Worm (Caenorhabditis elegans) whole organism, young adult: ENCODE measurements around the gene C28D4.4.
A peak's percentile ranks its signal among the peaks of the same experiment; 100 is the strongest.
"Not testable (repeated sequence)": the region's sequence is repeated elsewhere in the genome, so short reads cannot be mapped to it uniquely, and the experiment has no call there.

ENCODE experiments used
- B0035.1 ChIP-seq: sonication (generic microtip); optimal IDR thresholded peaks from 2 replicates; lab custom pipeline; 2016; ENCODE audit warnings: missing genetic modification characterization, mild to moderate bottlenecking, missing compliant biosample characterization, missing genotype, missing genetic modification reagents
- F10E7.11 ChIP-seq: sonication (generic microtip); optimal IDR thresholded peaks from 2 replicates; lab custom pipeline; 2017; ENCODE audit warnings: mild to moderate bottlenecking, missing genetic modification characterization, moderate library complexity, missing compliant biosample characterization
- F33H1.4 ChIP-seq: fragments of 200-800 bp; sonication (Bioruptor generic); IDR thresholded peaks from 2 replicates; pipeline ENCODE4 v1.3.6; 2022; ENCODE audit warnings: missing genetic modification reagents, missing genetic modification characterization, missing compliant biosample characterization
- F39B2.1 ChIP-seq: fragments of 200-800 bp; sonication (Bioruptor generic); IDR thresholded peaks from 2 replicates; pipeline ENCODE4 v1.3.6; 2022; ENCODE audit warnings: missing genetic modification reagents, missing genetic modification characterization, missing compliant biosample characterization
- Y67H2A.10 ChIP-seq: fragments of 200-800 bp; sonication (Bioruptor generic); conservative IDR thresholded peaks from 2 replicates; pipeline ENCODE4 v1.3.6; 2022; ENCODE audit warnings: missing genetic modification reagents, missing genetic modification characterization, missing compliant biosample characterization
- Y95B8A.8 ChIP-seq: fragments of 200-800 bp; sonication (Bioruptor generic); IDR thresholded peaks from 2 replicates; pipeline ENCODE4 v1.3.6; 2022; ENCODE audit warnings: missing genetic modification reagents, missing genetic modification characterization, missing compliant biosample characterization
- ZK185.1 ChIP-seq: sonication (generic microtip); optimal IDR thresholded peaks from 2 replicates; lab custom pipeline; 2016; ENCODE audit warnings: mild to moderate bottlenecking, missing genetic modification characterization, missing compliant biosample characterization; ENCODE audit not compliant: poor library complexity, severe bottlenecking
- aptf-2 ChIP-seq: fragments of 200-800 bp; sonication (Bioruptor generic); conservative IDR thresholded peaks from 2 replicates; pipeline ENCODE4 v1.3.6; 2022; ENCODE audit warnings: missing genetic modification reagents, missing genetic modification characterization, missing compliant biosample characterization
- atf-7 ChIP-seq: sonication (generic microtip); optimal IDR thresholded peaks from 2 replicates; lab custom pipeline; 2017; ENCODE audit warnings: mild to moderate bottlenecking, missing genetic modification characterization, missing compliant biosample characterization
- ceh-27 ChIP-seq: fragments of 200-800 bp; sonication (Bioruptor generic); optimal IDR thresholded peaks from 2 replicates; lab custom pipeline; 2018; ENCODE audit warnings: mild to moderate bottlenecking, missing genetic modification characterization, moderate library complexity, missing compliant biosample characterization
- ceh-79 ChIP-seq: sonication (generic microtip); optimal IDR thresholded peaks from 2 replicates; lab custom pipeline; 2017; ENCODE audit warnings: mild to moderate bottlenecking, missing genetic modification characterization, missing compliant biosample characterization
- chd-7 ChIP-seq: sonication (generic microtip); optimal IDR thresholded peaks from 2 replicates; lab custom pipeline; 2016; ENCODE audit warnings: mild to moderate bottlenecking, missing genetic modification characterization, moderate library complexity, missing compliant biosample characterization
- dpff-1 ChIP-seq: sonication (generic microtip); optimal IDR thresholded peaks from 2 replicates; lab custom pipeline; 2017; ENCODE audit warnings: mild to moderate bottlenecking, missing genetic modification characterization, missing compliant biosample characterization
- efl-1 ChIP-seq: fragments of 150-350 bp; optimal IDR thresholded peaks from 2 replicates; lab custom pipeline; 2014; ENCODE audit warnings: missing biosample characterization, missing genetic modification reagents, missing genetic modification characterization
- egl-18 ChIP-seq: fragments of 200-800 bp; sonication (Bioruptor generic); IDR thresholded peaks from 2 replicates; pipeline ENCODE4 v1.3.6; 2022; ENCODE audit warnings: missing genetic modification reagents, missing genetic modification characterization, missing compliant biosample characterization
- him-1 ChIP-seq: sonication (generic microtip); optimal IDR thresholded peaks from 2 replicates; lab custom pipeline; 2016; ENCODE audit warnings: missing genotype, missing genetic modification reagents, missing genetic modification characterization, missing compliant biosample characterization
- hmg-20 ChIP-seq: fragments of 200-800 bp; sonication (Bioruptor generic); IDR thresholded peaks from 2 replicates; pipeline ENCODE4 v1.3.6; 2022; ENCODE audit warnings: missing genetic modification reagents, missing genetic modification characterization, missing compliant biosample characterization
- hrde-1 ChIP-seq: sonication (generic microtip); optimal IDR thresholded peaks from 2 replicates; lab custom pipeline; 2016; ENCODE audit warnings: missing genetic modification characterization, mild to moderate bottlenecking, missing compliant biosample characterization, moderate library complexity, missing genotype, missing genetic modification reagents, borderline replicate concordance
- lsl-1 ChIP-seq: fragments of 200-800 bp; sonication (Bioruptor generic); optimal IDR thresholded peaks from 2 replicates; lab custom pipeline; 2018; ENCODE audit warnings: mild to moderate bottlenecking, missing genetic modification characterization, moderate library complexity, missing compliant biosample characterization
- madf-3 ChIP-seq: fragments of 200-800 bp; sonication (Bioruptor generic); IDR thresholded peaks from 2 replicates; pipeline ENCODE4 v1.3.6; 2022; ENCODE audit warnings: missing genetic modification reagents, missing genetic modification characterization, missing compliant biosample characterization
- mel-28 ChIP-seq: sonication (generic microtip); optimal IDR thresholded peaks from 2 replicates; lab custom pipeline; 2016; ENCODE audit warnings: borderline replicate concordance, mild to moderate bottlenecking, missing genetic modification characterization, missing compliant biosample characterization
- nfya-2 ChIP-seq: fragments of 200-800 bp; sonication (Bioruptor generic); IDR thresholded peaks from 2 replicates; pipeline ENCODE4 v1.3.6; 2022; ENCODE audit warnings: missing genetic modification reagents, missing genetic modification characterization, missing compliant biosample characterization
- nhr-80 ChIP-seq: sonication (generic microtip); optimal IDR thresholded peaks from 2 replicates; lab custom pipeline; 2016; ENCODE audit warnings: missing genetic modification characterization, missing compliant biosample characterization
- nhr-90 ChIP-seq: sonication (generic microtip); optimal IDR thresholded peaks from 2 replicates; lab custom pipeline; 2016; ENCODE audit warnings: missing genotype, mild to moderate bottlenecking, missing genetic modification characterization, missing compliant biosample characterization
- pbrm-1 ChIP-seq: fragments of 200-800 bp; sonication (Bioruptor generic); IDR thresholded peaks from 2 replicates; pipeline ENCODE4 v1.3.6; 2022; ENCODE audit warnings: missing genetic modification reagents, missing genetic modification characterization, missing compliant biosample characterization
- sea-2 ChIP-seq: fragments of 200-800 bp; sonication (Bioruptor generic); IDR thresholded peaks from 2 replicates; pipeline ENCODE4 v1.3.6; 2022; ENCODE audit warnings: missing genetic modification characterization, missing compliant biosample characterization
- snpc-1.1 ChIP-seq: sonication (generic microtip); optimal IDR thresholded peaks from 2 replicates; lab custom pipeline; 2017; ENCODE audit warnings: missing genetic modification characterization, mild to moderate bottlenecking, missing compliant biosample characterization, antibody characterized with exemption, moderate library complexity, missing genotype, missing genetic modification reagents; ENCODE audit not compliant: insufficient read depth
- snpc-1.3 ChIP-seq: sonication (generic microtip); optimal IDR thresholded peaks from 2 replicates; lab custom pipeline; 2017; ENCODE audit warnings: missing genetic modification characterization, mild to moderate bottlenecking, missing compliant biosample characterization, antibody characterized with exemption, moderate library complexity, missing genotype, missing genetic modification reagents; ENCODE audit not compliant: insufficient read depth
- snpc-3.4 ChIP-seq: sonication (generic microtip); optimal IDR thresholded peaks from 2 replicates; lab custom pipeline; 2017; ENCODE audit warnings: missing genetic modification characterization, mild to moderate bottlenecking, missing compliant biosample characterization, antibody characterized with exemption, moderate library complexity, missing genotype, missing genetic modification reagents
- snpc-4 ChIP-seq, 5 experiments: fragments of 150-350 bp in 1 of 5; sonication (generic microtip) in 4 of 5; optimal IDR thresholded peaks; 2 replicates each; lab custom pipeline; 2014 to 2018; ENCODE audit warnings: missing genetic modification characterization in 5 of 5, missing biosample characterization in 3 of 5, antibody characterized with exemption in 2 of 5, mild to moderate bottlenecking in 2 of 5, missing compliant biosample characterization in 2 of 5, missing genotype in 2 of 5, moderate library complexity in 2 of 5, missing genetic modification reagents in 1 of 5
- zfh-2 ChIP-seq: fragments of 200-800 bp; sonication (Bioruptor generic); conservative IDR thresholded peaks from 2 replicates; pipeline ENCODE4 v1.3.6; 2022; ENCODE audit warnings: missing genetic modification reagents, missing genetic modification characterization, missing compliant biosample characterization

Gene C28D4.4

ce11 chrIV:9767054-9767453 lies 22.2 kb upstream of the C28D4.4 start, which contains the start of gene msp-79:
Gene msp-79 (minus strand): TSS chrIV:9767154.
- not testable (repeated sequence) for TF ChIP-seq aptf-2; F39B2.1 (GFP tag; lab: Robert Waterston, UW); ceh-27 (GFP tag; lab: Kevin White, UChicago)

ce11 chrIV:9766250-9766649 lies 21.4 kb upstream of the C28D4.4 start, which contains the start of gene ssp-36:
Gene ssp-36 (minus strand): TSS chrIV:9766350.
- TF ChIP-seq ceh-79: no peak
- no peak for TF ChIP-seq snpc-4 (GFP tag; optimal IDR thresholded peaks at IDR 0.05; lab: Kevin White, UChicago)
- no peak for TF ChIP-seq snpc-4 (tag; optimal IDR thresholded peaks at IDR 0.05; lab: Kevin White, UChicago)
- no peak for TF ChIP-seq atf-7 (tag; lab: Kevin White, UChicago)
- no peak for TF ChIP-seq chd-7 (tag; lab: Kevin White, UChicago)
- TF ChIP-seq hmg-20 (GFP tag; lab: Robert Waterston, UW): no peak

ce11 chrIV:9762667-9763173 lies 17.9 kb upstream of the C28D4.4 start:
- TF ChIP-seq nhr-90 (no peak), nhr-80 (peak; percentile 12)

- TF ChIP-seq F10E7.11 (no peak), madf-3 (GFP tag; lab: Robert Waterston, UW) (no peak), F33H1.4 (GFP tag; lab: Robert Waterston, UW) (no peak), B0035.1 (no peak), snpc-1.1 (no peak), mel-28 (no peak), zfh-2 (GFP tag; lab: Robert Waterston, UW) (no peak), dpff-1 (no peak), F39B2.1 (GFP tag; lab: Robert Waterston, UW) (no peak), hmg-20 (GFP tag; lab: Robert Waterston, UW) (no peak), chd-7 (tag; lab: Kevin White, UChicago) (no peak), snpc-3.4 (tag; lab: Kevin White, UChicago) (no peak), ZK185.1 (tag; lab: Kevin White, UChicago) (no peak)
- TF ChIP-seq, all 124 proteins: peak for 0
Measured at ce11 chrIV:9761751-9762150, 16.9 kb upstream of the C28D4.4 start.

ce11 chrIV:9757425-9757740 lies 12.6 kb upstream of the C28D4.4 start, which contains the start of gene nhr-97:
Gene nhr-97 (plus strand): TSS chrIV:9757641.
- TF ChIP-seq snpc-1.3 (tag; lab: Kevin White, UChicago) (no peak), sea-2 (GFP tag; lab: Robert Waterston, UW) (no peak), him-1 (no peak), Y95B8A.8 (GFP tag; lab: Robert Waterston, UW) (no peak), snpc-4 (GFP tag; optimal IDR thresholded peaks at IDR 0.05; lab: Kevin White, UChicago) (no peak), snpc-4 (tag; optimal IDR thresholded peaks at IDR 0.05; lab: Kevin White, UChicago) (no peak), ZK185.1 (tag; lab: Kevin White, UChicago) (no peak), pbrm-1 (no peak), lsl-1 (no peak), egl-18 (GFP tag; lab: Robert Waterston, UW) (no peak), hrde-1 (no peak), nfya-2 (GFP tag; lab: Robert Waterston, UW) (no peak), Y67H2A.10 (GFP tag; lab: Robert Waterston, UW) (no peak), efl-1 (GFP tag; lab: Kevin White, UChicago) (no peak)
- TF ChIP-seq, all 124 proteins: peak for 0
